Fruit fly (Drosophila melanogaster): ENCODE measurements around the gene CG2991.

dm6 chr2L:2856960-2857584 lies at the start of gene CG2991:
- TF ChIP-seq CG10669 (GFP tag; optimal IDR thresholded peaks at IDR 0.05) (no peak), CG3919 (GFP tag; optimal IDR thresholded peaks at IDR 0.05) (peak; percentile 2), dsx (GFP tag; optimal IDR thresholded peaks at IDR 0.05; ENCODE audit: poor library complexity, severe bottlenecking) (peak; percentile 75), Sox102F (GFP tag; optimal IDR thresholded peaks at IDR 0.05) (peak; percentile 58), Hr39 (GFP tag; optimal IDR thresholded peaks at IDR 0.05) (no peak), CG16779 (tag; optimal IDR thresholded peaks at IDR 0.05) (no peak), Sox14 (GFP tag; optimal IDR thresholded peaks at IDR 0.05) (peak; percentile 78), Gug (GFP tag; IDR thresholded peaks at IDR 0.05) (no peak), fkh (GFP tag; optimal IDR thresholded peaks at IDR 0.05) (no peak), CG1621 (tag; optimal IDR thresholded peaks at IDR 0.05) (no peak), CG4318 (GFP tag; optimal IDR thresholded peaks at IDR 0.05) (no peak), Smox (GFP tag; optimal IDR thresholded peaks at IDR 0.05) (peak; percentile 0), topi (GFP tag; optimal IDR thresholded peaks at IDR 0.05) (peak; percentile 41)
